Worm (Caenorhabditis elegans): Measurements from ENCODE around the gene npr-38.

The npr-38 gene

DNA sequence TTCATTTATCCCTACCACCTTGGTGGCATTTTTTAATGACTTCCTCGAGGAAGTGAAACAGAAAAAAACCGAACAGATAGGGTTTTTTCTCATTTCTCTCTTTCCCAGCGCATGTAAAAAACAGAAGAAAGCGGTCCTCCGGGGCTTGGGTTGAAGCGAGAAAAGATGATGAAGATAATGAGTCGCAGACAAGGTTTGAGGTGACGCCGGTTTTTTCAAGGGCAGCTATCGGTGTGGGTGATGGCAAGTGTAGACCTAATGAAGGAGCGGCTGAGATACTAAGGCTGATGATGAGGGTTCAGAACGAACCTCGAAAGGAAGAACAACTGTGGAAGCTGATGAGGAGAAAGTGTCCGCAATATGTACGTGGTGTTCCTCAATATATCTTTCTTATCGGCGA lies 9.4 kb downstream of the npr-38 start (continued):
- TF ChIP-seq fkh-10 (GFP tag; optimal IDR thresholded peaks at IDR 0.05) (no peak), hmg-11 (tag; optimal IDR thresholded peaks at IDR 0.05) (no peak), unc-62 (GFP tag; optimal IDR thresholded peaks at IDR 0.05) (no peak), pha-4 (tag; optimal IDR thresholded peaks at IDR 0.05) (no peak), elt-1 (tag; optimal IDR thresholded peaks at IDR 0.05) (no peak), nhr-12 (tag; optimal IDR thresholded peaks at IDR 0.05) (no peak), ceh-28 (tag; optimal IDR thresholded peaks at IDR 0.05) (peak; percentile 54), ZK546.5 (tag; optimal IDR thresholded peaks at IDR 0.05) (no peak), snpc-4 (tag; optimal IDR thresholded peaks at IDR 0.05) (no peak), pqm-1 (tag; optimal IDR thresholded peaks at IDR 0.05) (no peak)

DNA sequence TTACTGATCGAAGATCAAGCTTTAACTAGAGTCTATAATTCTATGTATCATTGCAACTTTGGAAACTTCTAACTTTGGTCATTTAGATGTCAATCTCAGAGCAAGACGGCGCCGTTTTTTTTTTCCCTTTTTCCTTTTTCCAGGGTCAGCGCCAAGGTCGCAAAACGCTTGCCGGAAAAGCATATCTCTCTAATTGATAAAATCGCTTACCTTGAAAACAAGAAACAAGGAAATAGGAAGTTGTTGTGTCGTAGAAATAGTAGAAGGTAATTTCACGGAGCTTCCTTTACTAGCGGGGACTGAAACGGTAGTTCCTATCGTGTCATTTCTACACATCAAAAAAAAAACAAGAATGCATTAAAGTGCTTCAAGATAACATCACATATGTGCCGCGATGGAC lies 9.9 kb downstream of the npr-38 start:
- TF ChIP-seq daf-12 (tag; optimal IDR thresholded peaks at IDR 0.05) (no peak), ceh-28 (tag; optimal IDR thresholded peaks at IDR 0.05) (no peak), elt-1 (tag; optimal IDR thresholded peaks at IDR 0.05) (peak; percentile 59)

DNA sequence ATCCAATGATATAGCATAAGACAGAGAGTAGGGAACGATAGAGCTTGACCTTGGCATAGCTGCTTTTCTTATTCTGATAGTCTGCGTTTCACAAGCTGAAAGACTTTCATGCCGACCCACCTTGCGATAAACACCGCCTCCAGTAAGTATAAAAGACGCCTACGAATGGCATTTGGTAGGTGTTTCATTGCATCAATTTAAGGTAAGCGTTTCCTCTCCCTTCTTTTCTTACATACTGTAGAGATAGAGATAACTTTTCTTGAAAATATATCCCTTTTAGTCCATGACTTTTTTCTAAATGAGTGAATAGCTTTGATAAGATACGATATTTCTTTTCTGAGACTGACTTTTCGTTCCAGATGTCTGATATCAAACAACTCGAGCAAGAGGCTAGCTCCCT lies 11.6 kb downstream of the npr-38 start, which contains the start of gene col-167:
Gene col-167, plus strand, starts transcription at position 360 of the 400 bp plus-strand sequence.
- no peak for TF ChIP-seq ceh-9 (tag; optimal IDR thresholded peaks at IDR 0.05)
- TF ChIP-seq nfya-1 (tag; optimal IDR thresholded peaks at IDR 0.05; ENCODE audit: insufficient read depth), result peak; percentile 11
- peak; percentile 1 for TF ChIP-seq nhr-23 (tag; optimal IDR thresholded peaks at IDR 0.05)
- TF ChIP-seq nhr-25 (tag; optimal IDR thresholded peaks at IDR 0.05), result peak; percentile 77

DNA sequence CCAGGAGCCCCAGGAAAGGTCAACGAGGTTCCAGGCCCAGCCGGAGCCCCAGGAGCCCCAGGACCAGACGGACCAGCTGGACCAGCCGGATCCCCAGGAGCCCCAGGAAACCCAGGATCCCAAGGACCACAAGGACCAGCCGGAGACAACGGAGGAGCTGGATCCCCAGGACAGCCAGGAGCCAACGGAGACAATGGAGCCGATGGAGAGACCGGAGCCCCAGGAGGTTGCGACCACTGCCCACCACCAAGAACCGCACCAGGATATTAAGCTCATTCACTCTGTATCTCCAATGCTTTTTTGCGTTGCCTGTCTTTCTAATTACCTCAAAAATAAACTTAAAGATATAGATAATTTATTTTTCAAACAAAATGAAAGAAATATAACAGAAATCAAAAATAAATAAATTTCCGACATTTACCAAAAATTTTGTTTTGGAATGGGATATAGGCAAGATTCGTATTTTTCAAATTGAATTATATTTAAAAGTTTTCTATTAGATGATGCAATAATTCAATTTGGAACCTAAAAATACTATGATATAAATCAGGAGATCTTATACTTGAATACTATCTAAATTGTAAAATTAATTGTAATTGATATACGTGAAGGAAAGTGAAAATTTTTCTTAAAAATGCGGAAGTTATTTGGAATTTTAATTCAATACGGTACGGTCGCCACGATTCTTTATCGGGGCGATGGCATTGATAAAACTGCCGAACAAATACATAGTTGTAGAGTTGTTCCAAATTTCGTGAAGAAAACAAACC lies 12.8 kb downstream of the npr-38 start:
- TF ChIP-seq R02D3.7 (tag; optimal IDR thresholded peaks at IDR 0.05) (peak; percentile 31), aly-2 (tag; optimal IDR thresholded peaks at IDR 0.05) (peak; percentile 55), tbx-2 (tag; optimal IDR thresholded peaks at IDR 0.05) (peak; percentile 14), ceh-28 (tag; optimal IDR thresholded peaks at IDR 0.05) (peak; percentile 35)

DNA sequence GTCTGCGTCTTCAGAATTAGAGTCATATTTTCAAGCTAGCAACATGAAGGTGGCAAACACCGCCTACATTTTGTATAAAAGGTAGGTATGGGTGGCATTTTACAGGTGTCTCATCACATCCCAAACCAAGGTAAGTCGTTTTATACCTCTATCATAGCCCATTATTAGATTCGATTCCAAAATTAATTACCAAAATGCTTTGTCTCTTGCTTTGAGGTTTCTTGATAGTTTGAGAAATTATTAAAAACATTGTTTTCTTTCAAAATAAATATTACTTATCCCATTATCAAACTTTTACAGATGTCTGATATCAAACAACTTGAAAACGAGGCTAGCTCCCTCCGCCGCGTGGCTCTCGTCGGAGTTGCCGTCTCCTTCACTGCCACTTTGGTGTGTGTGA lies 14.6 kb downstream of the npr-38 start, which contains the start of gene col-168:
Gene col-168, plus strand, starts transcription at position 301 of the 400 bp plus-strand sequence.
- TF ChIP-seq ceh-28 (tag; optimal IDR thresholded peaks at IDR 0.05), result no peak
- no peak for TF ChIP-seq lin-39 (tag; optimal IDR thresholded peaks at IDR 0.05)
- TF ChIP-seq ama-1 (optimal IDR thresholded peaks at IDR 0.05), result no peak
- TF ChIP-seq daf-12 (tag; optimal IDR thresholded peaks at IDR 0.05), result no peak
- no peak for TF ChIP-seq fkh-10 (GFP tag; optimal IDR thresholded peaks at IDR 0.05)
- TF ChIP-seq elt-2 (tag; optimal IDR thresholded peaks at IDR 0.05), result no peak
- TF ChIP-seq ZK546.5 (tag; optimal IDR thresholded peaks at IDR 0.05), result no peak
- no peak for TF ChIP-seq ztf-4 (tag; optimal IDR thresholded peaks at IDR 0.05)
- no peak for TF ChIP-seq hmg-11 (tag; optimal IDR thresholded peaks at IDR 0.05)
- no peak for TF ChIP-seq nhr-237 (tag; optimal IDR thresholded peaks at IDR 0.05)
- TF ChIP-seq egl-27 (tag; optimal IDR thresholded peaks at IDR 0.05), result no peak
- no peak for TF ChIP-seq nhr-11 (tag; optimal IDR thresholded peaks at IDR 0.05)
- TF ChIP-seq sea-2 (GFP tag; optimal IDR thresholded peaks at IDR 0.05), result no peak
- no peak for TF ChIP-seq skn-1 (tag; optimal IDR thresholded peaks at IDR 0.05)
- TF ChIP-seq eor-1 (tag; optimal IDR thresholded peaks at IDR 0.05), result no peak
- no peak for TF ChIP-seq fkh-2 (tag; optimal IDR thresholded peaks at IDR 0.05)
- no peak for TF ChIP-seq pqm-1 (tag; optimal IDR thresholded peaks at IDR 0.05)
- no peak for TF ChIP-seq nhr-67 (tag; optimal IDR thresholded peaks at IDR 0.05)

DNA sequence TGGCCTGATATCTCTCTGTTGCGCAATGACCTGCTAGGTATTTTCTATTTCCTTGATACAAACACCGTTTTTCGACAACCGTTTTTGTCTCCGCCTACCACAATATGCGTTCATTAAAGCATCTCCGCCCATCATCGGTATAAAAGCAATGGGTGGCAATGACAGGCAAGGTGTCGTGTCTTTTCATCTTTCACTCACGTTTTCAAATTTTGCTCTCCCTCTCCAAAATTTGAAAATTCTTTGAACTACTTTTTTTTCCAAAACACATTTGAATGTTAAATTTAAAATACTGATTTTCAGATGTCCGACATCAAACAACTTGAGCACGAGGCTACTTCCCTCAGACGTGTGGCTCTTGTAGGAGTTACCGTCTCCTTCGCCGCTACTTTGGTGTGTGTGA lies 17.4 kb downstream of the npr-38 start, which contains the start of gene col-169:
Gene col-169, plus strand, starts transcription at position 301 of the 400 bp plus-strand sequence.
- TF ChIP-seq elt-3 (tag; optimal IDR thresholded peaks at IDR 0.05), result peak in 1 of 3 experiments; percentile 24
- TF ChIP-seq ztf-4 (tag; optimal IDR thresholded peaks at IDR 0.05), result no peak
